Fruit fly (Drosophila melanogaster): ENCODE results near the gene Prp16.

- no peak for TF ChIP-seq CG1620 (GFP tag; optimal IDR thresholded peaks at IDR 0.05)
- no peak for TF ChIP-seq toe (GFP tag; optimal IDR thresholded peaks at IDR 0.05)
- TF ChIP-seq pad (GFP tag; optimal IDR thresholded peaks at IDR 0.05), result no peak
- no peak for TF ChIP-seq tj (GFP tag; optimal IDR thresholded peaks at IDR 0.05)
- no peak for TF ChIP-seq CG5204 (GFP tag; optimal IDR thresholded peaks at IDR 0.05)
- no peak for TF ChIP-seq kay (GFP tag; ENCODE audit: borderline replicate concordance)
- TF ChIP-seq CG14711 (tag; optimal IDR thresholded peaks at IDR 0.05), result no peak
- no peak for TF ChIP-seq CG33017 (tag; optimal IDR thresholded peaks at IDR 0.05)
- TF ChIP-seq CG11617 (GFP tag; optimal IDR thresholded peaks at IDR 0.05), result no peak
- TF ChIP-seq Clk (GFP tag; optimal IDR thresholded peaks at IDR 0.05), result no peak
These were observed 14.2 kb upstream of the Prp16 start, which contains the start of gene CG12481 for dm6 chrX:14186953-14187352.

Measured in whole organism, adult.